Fruit fly (Drosophila melanogaster): ENCODE measurements around the gene CG11791.

Gene CG11791

DNA sequence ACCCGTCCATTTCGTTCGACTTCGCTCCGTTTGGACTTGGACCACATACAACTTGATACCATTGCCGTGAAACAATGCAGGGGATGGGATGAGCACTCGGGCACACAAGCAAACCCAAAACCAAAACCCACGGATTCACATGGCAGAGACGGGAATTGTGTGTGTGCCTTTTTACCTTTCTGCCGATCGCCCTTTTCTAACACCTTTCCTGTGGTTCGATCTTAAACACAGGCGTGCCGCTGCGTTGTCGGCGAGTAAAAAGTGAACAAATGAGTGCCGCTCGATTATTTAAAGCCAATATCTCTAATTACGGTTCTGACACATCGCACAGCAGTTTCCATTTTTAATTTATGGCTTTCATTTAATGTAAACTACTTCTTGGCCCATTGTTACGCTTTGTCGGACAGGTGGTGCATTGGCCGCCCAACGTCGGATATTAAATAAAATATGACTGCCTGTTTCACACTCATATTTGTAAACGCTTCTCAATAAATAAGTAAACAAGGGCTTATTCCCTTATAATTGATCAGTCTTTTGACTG lies 27.9 kb downstream of the CG11791 start:
- TF ChIP-seq noc (tag; optimal IDR thresholded peaks at IDR 0.05) = no peak

DNA sequence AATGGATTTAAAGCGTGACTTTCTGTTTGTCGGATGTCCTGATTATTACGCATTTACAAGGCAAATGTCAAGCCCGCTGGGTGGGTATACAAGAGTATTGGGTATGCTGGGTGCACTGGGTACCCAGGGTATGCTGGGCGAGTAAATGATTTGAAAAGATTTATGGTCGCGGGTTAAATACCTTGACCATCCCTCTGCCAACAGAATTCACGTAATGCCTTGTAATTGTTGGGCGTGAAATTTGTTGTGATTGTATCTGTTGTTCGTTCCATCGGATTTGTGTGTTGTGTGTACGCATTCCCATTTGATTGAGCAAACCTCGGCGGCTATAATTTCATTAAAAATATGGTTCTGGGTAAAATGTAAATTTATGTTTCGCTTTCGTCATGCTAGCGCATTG lies 29.2 kb downstream of the CG11791 start:
- no peak for TF ChIP-seq noc (tag; optimal IDR thresholded peaks at IDR 0.05)

DNA sequence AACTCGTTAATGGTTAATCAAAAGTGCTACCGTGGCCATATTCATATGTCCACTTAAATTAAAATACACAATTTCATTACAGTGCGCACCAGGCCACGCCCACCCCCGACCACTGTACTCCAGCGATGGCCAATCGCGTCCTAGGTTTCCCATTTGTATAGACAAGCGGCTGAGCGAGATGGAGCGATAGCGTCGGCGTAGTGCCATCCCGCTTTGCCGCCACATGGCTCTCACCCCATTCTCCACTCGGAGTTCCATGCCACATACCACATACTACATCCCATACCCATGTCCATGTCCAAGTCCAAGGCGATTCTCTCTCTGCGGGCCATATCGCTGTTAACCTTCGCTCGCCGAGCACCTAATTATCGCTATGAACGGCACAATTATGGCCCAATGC lies 31.0 kb downstream of the CG11791 start:
- no peak for TF ChIP-seq noc (tag; optimal IDR thresholded peaks at IDR 0.05)

DNA sequence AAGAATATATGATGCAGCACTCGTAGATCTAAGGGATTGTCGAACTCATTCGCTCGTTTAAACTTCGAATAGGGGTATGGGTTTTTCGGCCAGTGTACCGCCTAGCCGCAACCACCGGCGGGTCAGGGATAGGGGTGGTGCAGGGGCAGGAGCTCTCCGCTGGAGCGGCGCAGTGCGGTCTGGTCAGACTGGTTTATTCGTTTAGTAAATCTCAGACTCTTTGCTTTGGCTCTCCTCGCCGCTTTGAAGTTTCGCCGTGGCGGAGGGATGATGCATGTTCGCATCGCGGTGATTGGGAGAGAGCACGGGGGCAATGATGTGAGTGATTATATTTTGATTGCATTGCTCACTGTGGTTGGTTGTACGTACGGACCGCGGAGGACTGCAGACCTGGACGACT lies 32.9 kb downstream of the CG11791 start, which contains the start of gene fd96Ca:
Gene fd96Ca (plus strand): TSS at position 337 of the 400 bp plus-strand sequence.
- TF ChIP-seq noc (tag; optimal IDR thresholded peaks at IDR 0.05) = no peak

DNA sequence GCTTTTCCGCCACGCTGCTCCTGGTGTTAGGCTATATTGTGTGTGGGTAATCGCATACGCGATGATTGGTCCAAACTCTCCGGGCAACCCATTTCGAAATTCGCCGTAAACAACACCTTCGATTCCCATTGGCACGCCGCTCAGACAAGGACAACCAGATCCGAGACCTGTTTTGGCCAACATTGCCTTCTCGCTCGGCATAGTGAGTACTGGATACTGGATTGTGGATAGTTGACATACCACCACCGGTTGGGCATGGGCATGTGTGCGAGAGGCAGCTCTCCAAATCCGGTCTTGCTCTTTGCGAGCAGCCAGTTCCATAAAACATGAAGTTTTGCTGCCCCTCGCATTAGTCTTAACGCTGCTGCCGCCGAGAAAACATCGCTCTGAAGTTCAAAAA lies 45.2 kb downstream of the CG11791 start, which contains the start of gene fd96Cb:
Gene fd96Cb (plus strand): TSS at position 374 of the 400 bp plus-strand sequence.
- TF ChIP-seq noc (tag; optimal IDR thresholded peaks at IDR 0.05) = no peak

DNA sequence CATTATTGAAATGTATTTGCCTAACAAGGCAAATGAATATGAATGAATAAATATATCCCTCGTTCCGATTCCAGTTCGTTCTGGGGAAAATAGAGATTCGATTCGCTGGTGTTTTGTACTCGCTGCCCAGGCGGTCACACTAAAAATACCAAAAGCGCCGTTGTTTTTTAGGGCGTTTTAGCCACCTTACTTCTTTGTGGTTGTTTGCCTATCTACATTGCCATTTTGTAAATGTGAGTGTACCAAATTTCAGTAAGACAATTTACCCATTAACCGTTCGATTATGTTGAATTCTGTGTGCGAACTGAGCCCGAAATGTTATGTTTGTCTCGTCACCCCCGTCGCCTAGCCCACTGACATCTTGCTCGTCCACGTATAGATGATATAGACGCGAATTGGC lies 48.1 kb downstream of the CG11791 start, which contains the start of the genes CG33095 and CG33096:
Gene CG33095 (plus strand): TSS at position 187 of the 400 bp plus-strand sequence.
Gene CG33096 (plus strand): TSS at position 187 of the 400 bp plus-strand sequence.
- no peak for TF ChIP-seq noc (tag; optimal IDR thresholded peaks at IDR 0.05)

DNA sequence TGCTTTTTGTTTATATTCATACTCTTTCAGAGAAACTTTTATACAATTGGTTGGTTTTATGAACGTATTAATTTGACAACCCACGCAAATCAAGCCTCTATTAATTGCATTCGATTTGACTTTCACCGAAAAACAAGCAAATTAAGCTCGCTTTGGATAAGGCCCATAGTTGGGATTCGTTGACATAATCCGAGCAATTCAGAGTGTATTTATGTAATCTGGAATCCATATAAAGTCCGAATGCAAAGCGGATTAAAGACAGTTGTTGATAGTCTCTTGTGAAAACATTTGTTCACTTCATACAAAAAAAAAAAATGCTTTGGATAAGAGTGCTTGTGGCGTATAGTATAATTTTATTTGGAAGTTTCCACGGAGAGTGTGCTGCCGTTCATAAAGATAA lies 52.8 kb downstream of the CG11791 start, which contains the start of gene CG45095:
Gene CG45095 (plus strand): TSS at position 301 of the 400 bp plus-strand sequence.
- TF ChIP-seq noc (tag; optimal IDR thresholded peaks at IDR 0.05) = no peak
